Worm (Caenorhabditis elegans) whole organism, young adult: ENCODE results near the gene golg-4.

Source experiments
- ekl-4 ChIP-seq: fragments of 200-800 bp; sonication (Bioruptor generic); IDR thresholded peaks from 2 replicates; pipeline ENCODE4 v1.3.6; 2022; ENCODE audit warnings: missing genetic modification reagents, missing genetic modification characterization, missing compliant biosample characterization
- hmg-20 ChIP-seq: fragments of 200-800 bp; sonication (Bioruptor generic); IDR thresholded peaks from 2 replicates; pipeline ENCODE4 v1.3.6; 2022; ENCODE audit warnings: missing genetic modification reagents, missing genetic modification characterization, missing compliant biosample characterization
- hrde-1 ChIP-seq: sonication (generic microtip); optimal IDR thresholded peaks from 2 replicates; lab custom pipeline; 2016; ENCODE audit warnings: missing genetic modification characterization, mild to moderate bottlenecking, missing compliant biosample characterization, moderate library complexity, missing genotype, missing genetic modification reagents, borderline replicate concordance
- lsl-1 ChIP-seq: fragments of 200-800 bp; sonication (Bioruptor generic); optimal IDR thresholded peaks from 2 replicates; lab custom pipeline; 2018; ENCODE audit warnings: mild to moderate bottlenecking, missing genetic modification characterization, moderate library complexity, missing compliant biosample characterization

- 0 out of 2 replicates have a peak, but pooled peaks have one; percentile 22 for TF ChIP-seq ekl-4 (GFP tag; lab: Robert Waterston, UW)
- peak; percentile 43 for TF ChIP-seq hrde-1 (tag; lab: Kevin White, UChicago)
- peak; percentile 25 for TF ChIP-seq lsl-1
- no peak for TF ChIP-seq hmg-20 (GFP tag; lab: Robert Waterston, UW)
These were observed 4.9 kb upstream of the golg-4 start for ce11 chrIII:3400444-3400843.
